Worm (Caenorhabditis elegans): ENCODE data around the gene sbt-1.

The sbt-1 gene

DNA sequence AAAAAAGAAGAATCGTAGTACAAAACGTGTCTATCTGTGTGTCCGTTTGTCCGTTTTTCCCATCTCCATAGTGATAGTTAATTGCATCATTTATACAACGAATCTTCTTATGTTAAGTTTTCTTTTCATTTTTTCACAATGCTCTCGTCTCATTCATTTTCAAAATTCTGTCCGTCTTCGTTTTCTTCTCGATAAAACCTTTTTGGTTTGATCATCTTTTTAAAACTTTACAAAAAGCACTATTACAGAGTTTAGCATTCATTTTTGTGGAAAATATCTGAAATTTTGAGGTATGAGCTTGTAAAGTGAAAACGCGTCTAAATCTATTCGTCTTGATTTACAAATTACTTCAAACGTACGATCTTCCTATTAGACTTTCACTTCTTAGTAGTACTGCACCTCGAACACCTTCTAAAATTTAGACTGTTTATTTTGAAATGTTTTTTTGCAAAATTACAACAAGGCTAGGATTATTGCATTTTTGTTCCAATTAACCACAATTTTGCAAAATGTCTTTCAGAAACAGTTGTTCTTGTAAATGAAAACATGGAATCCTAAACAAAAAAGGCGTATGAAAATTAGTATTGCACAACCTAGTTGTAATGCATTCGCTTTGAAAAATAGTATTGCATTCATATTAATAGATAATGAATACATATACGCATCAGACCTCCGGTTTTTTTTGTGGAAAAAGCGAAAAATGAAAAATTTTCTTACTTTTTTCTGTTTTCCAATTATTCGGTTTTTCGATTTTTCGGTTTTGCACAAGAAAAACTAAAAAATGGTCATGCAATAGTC, 43.4 kb downstream of the sbt-1 start (continued):
- TF ChIP-seq nhr-41 (GFP tag; IDR thresholded peaks at IDR 0.05) = no peak

DNA sequence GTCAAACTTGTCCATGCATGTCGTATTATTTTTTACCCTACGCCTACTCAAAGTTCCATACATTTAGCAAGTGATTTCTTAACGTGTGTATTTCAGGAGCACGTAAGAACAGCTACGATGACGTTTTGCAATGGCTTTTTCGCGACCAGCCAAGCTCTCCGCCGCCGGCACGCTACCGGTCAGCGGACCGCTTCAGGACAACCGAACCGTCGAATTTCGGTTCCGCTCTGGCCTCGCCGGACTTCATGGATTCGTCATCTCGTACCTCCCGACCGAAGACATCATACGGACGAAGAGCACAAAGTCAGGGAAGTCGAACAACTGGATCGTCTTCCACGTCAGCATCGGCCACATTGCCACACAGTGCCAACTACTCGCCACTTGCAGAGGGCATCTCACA, 45.0 kb downstream of the sbt-1 start:
- TF ChIP-seq set-16 (GFP tag; IDR thresholded peaks at IDR 0.05) (peak; percentile 88), unc-62 (GFP tag; optimal IDR thresholded peaks at IDR 0.05 in 1 of 2) (peak in 1 of 2 experiments; percentile 5), unc-62 (tag; optimal IDR thresholded peaks at IDR 0.05) (no peak), ceh-28 (tag; optimal IDR thresholded peaks at IDR 0.05) (no peak), madf-5 (GFP tag; IDR thresholded peaks at IDR 0.05) (no peak)

DNA sequence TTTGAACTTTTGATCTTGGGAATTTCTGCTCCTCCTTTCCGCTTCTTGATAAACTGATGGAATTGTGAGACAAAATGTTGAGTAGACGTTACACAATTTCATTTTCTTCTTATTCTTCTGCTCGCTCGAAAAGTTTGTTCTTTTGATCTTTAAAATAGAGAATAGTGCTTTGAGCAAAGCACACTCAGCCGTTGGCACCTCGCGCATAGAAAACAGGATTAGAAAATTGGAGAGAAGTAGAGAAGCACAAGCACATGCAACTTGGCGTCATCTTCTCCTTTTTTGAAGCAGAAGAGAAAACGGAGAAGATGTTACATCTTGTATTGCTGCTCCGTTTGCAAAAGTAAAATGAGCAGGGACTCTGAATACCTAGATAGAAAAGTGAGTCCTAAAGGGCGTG, 46.5 kb downstream of the sbt-1 start:
- peak in 1 of 2 experiments; percentile 52 for TF ChIP-seq unc-62 (GFP tag; optimal IDR thresholded peaks at IDR 0.05 in 1 of 2)
- TF ChIP-seq unc-62 (tag; optimal IDR thresholded peaks at IDR 0.05) = no peak
- TF ChIP-seq mep-1 (tag; optimal IDR thresholded peaks at IDR 0.05) = peak; percentile 82
- TF ChIP-seq daf-16 (GFP tag; optimal IDR thresholded peaks at IDR 0.05) = no peak
- TF ChIP-seq daf-16 (tag; optimal IDR thresholded peaks at IDR 0.05) = peak; percentile 25
- TF ChIP-seq ces-1 (GFP tag; optimal IDR thresholded peaks at IDR 0.05) = peak; percentile 94
- TF ChIP-seq dmd-6 (GFP tag; IDR thresholded peaks at IDR 0.05) = peak; percentile 22; the same call in 1 of the 2 replicates
- TF ChIP-seq hlh-11 (tag; optimal IDR thresholded peaks at IDR 0.05) = peak; percentile 43
- TF ChIP-seq rbr-2 (tag; optimal IDR thresholded peaks at IDR 0.05) = peak; percentile 47
- no peak for TF ChIP-seq nhr-41 (GFP tag; IDR thresholded peaks at IDR 0.05)
- TF ChIP-seq duxl-1 (tag; optimal IDR thresholded peaks at IDR 0.05; ENCODE audit: poor library complexity) = peak; percentile 17
- TF ChIP-seq nhr-48 (tag; optimal IDR thresholded peaks at IDR 0.05) = peak; percentile 40
- TF ChIP-seq F44E2.7 (GFP tag; IDR thresholded peaks at IDR 0.05) = no peak
- TF ChIP-seq arid-1 (GFP tag; conservative IDR thresholded peaks at IDR 0.05) = 0 out of 2 replicates have a peak, but pooled peaks have one; percentile 10
- no peak for TF ChIP-seq ceh-44 (GFP tag; IDR thresholded peaks at IDR 0.05)
- TF ChIP-seq fkh-10 (GFP tag; optimal IDR thresholded peaks at IDR 0.05) = peak; percentile 98
- peak; percentile 39 for TF ChIP-seq F37D6.2 (tag; optimal IDR thresholded peaks at IDR 0.05)
- TF ChIP-seq nhr-76 (tag; optimal IDR thresholded peaks at IDR 0.05) = no peak
- peak; percentile 55; the same call in 1 of the 2 replicates for TF ChIP-seq hmg-1.1 (GFP tag; IDR thresholded peaks at IDR 0.05)
- TF ChIP-seq ZK546.5 (tag; optimal IDR thresholded peaks at IDR 0.05) = no peak
- peak in 1 of 2 experiments; percentile 70 for TF ChIP-seq hif-1 (tag; optimal IDR thresholded peaks at IDR 0.05)
- no peak for TF ChIP-seq F49E8.2 (tag; optimal IDR thresholded peaks at IDR 0.05; ENCODE audit: borderline replicate concordance)
- peak; percentile 82 for TF ChIP-seq aha-1 (tag)
- TF ChIP-seq zfp-3 (GFP tag; conservative IDR thresholded peaks at IDR 0.05) = no peak
- no peak for TF ChIP-seq ceh-32 (tag; optimal IDR thresholded peaks at IDR 0.05; ENCODE audit: poor library complexity)
- TF ChIP-seq ctbp-1 (GFP tag; IDR thresholded peaks at IDR 0.05) = peak; percentile 83
- TF ChIP-seq nhr-11 (tag; optimal IDR thresholded peaks at IDR 0.05) = peak; percentile 43
- no peak for TF ChIP-seq ceh-20 (GFP tag; IDR thresholded peaks at IDR 0.05)
- 0 out of 2 replicates have a peak, but pooled peaks have one; percentile 19 for TF ChIP-seq lin-38 (GFP tag; IDR thresholded peaks at IDR 0.05)
- TF ChIP-seq lsy-2 (tag; optimal IDR thresholded peaks at IDR 0.05) = peak; percentile 24 to 74
- TF ChIP-seq hlh-30 (tag; optimal IDR thresholded peaks at IDR 0.05; ENCODE audit: insufficient read depth) = peak; percentile 84
- no peak for TF ChIP-seq lim-7 (GFP tag; IDR thresholded peaks at IDR 0.05)
- no peak for TF ChIP-seq nhr-237 (tag; optimal IDR thresholded peaks at IDR 0.05)
- TF ChIP-seq lin-29 (GFP tag; IDR thresholded peaks at IDR 0.05) = no peak
- peak; percentile 15 for TF ChIP-seq T20F7.1 (GFP tag; optimal IDR thresholded peaks at IDR 0.05)
- peak; percentile 20 to 86 for TF ChIP-seq mdl-1 (tag; optimal IDR thresholded peaks at IDR 0.05)
- no peak for TF ChIP-seq nhr-42 (GFP tag; IDR thresholded peaks at IDR 0.05)
